Fruit fly (Drosophila melanogaster) whole organism, embryonic: ENCODE data around the gene CG5013.
A peak's percentile ranks its signal among the peaks of the same experiment; 100 is the strongest.

Experiments used
- CG11696 ChIP-seq: fragments of 200-800 bp; sonication (Bioruptor generic); IDR thresholded peaks from 2 replicates; pipeline ENCODE4 v1.3.6; 2022; ENCODE audit warnings: missing biosample characterization, missing genetic modification characterization
- CG12659 ChIP-seq: fragments of 200-800 bp; sonication (Bioruptor generic); optimal IDR thresholded peaks from 3 replicates; lab custom pipeline; 2017; ENCODE audit warnings: mild to moderate bottlenecking, missing biosample characterization, missing genetic modification reagents, missing genetic modification characterization
- CG14667 ChIP-seq: fragments of 200-800 bp; sonication (Bioruptor generic); IDR thresholded peaks from 2 replicates; pipeline ENCODE4 v1.3.6; 2022; ENCODE audit warnings: missing biosample characterization, missing genetic modification characterization
- CG15479 ChIP-seq: fragments of 200-800 bp; sonication (Bioruptor generic); optimal IDR thresholded peaks from 3 replicates; lab custom pipeline; 2019; ENCODE audit warnings: missing biosample characterization, mild to moderate bottlenecking, missing genetic modification characterization, moderate library complexity
- CG15696 ChIP-seq: fragments of 200-800 bp; sonication (Bioruptor generic); optimal IDR thresholded peaks from 2 replicates; lab custom pipeline; 2019; ENCODE audit warnings: missing biosample characterization, mild to moderate bottlenecking, missing genetic modification characterization, moderate library complexity
- CG17328 ChIP-seq: fragments of 200-800 bp; sonication (Bioruptor generic); IDR thresholded peaks from 2 replicates; pipeline ENCODE4 v1.3.6; 2022; ENCODE audit warnings: missing biosample characterization, missing genetic modification characterization
- CG17359 ChIP-seq: fragments of 200-800 bp; sonication (Bioruptor generic); optimal IDR thresholded peaks from 3 replicates; lab custom pipeline; 2018; ENCODE audit warnings: missing biosample characterization, mild to moderate bottlenecking, missing genetic modification characterization, moderate library complexity
- CG2712 ChIP-seq: fragments of 200-800 bp; optimal IDR thresholded peaks from 3 replicates; lab custom pipeline; 2019; ENCODE audit warnings: missing biosample characterization, mild to moderate bottlenecking, missing genetic modification characterization, moderate library complexity
- CG31224 ChIP-seq: fragments of 200-800 bp; sonication (Bioruptor generic); IDR thresholded peaks from 2 replicates; pipeline ENCODE4 v1.3.6; 2022; ENCODE audit warnings: missing biosample characterization, missing genetic modification characterization
- CG32532 ChIP-seq: fragments of 200-800 bp; sonication (Bioruptor generic); IDR thresholded peaks from 2 replicates; pipeline ENCODE4 v1.3.6; 2022; ENCODE audit warnings: missing biosample characterization, missing genetic modification characterization
- CG33557 ChIP-seq: fragments of 200-800 bp; sonication (Bioruptor generic); optimal IDR thresholded peaks from 2 replicates; lab custom pipeline; 2019; ENCODE audit warnings: missing biosample characterization, mild to moderate bottlenecking, missing genetic modification characterization, moderate library complexity
- CG3726 ChIP-seq: fragments of 200-800 bp; sonication (Bioruptor generic); IDR thresholded peaks from 3 replicates; pipeline ENCODE4, ENCODE4 v1.3.6; 2022; ENCODE audit warnings: missing biosample characterization, missing genetic modification characterization
- CG3847 ChIP-seq: fragments of 200-800 bp; sonication (Bioruptor generic); IDR thresholded peaks from 2 replicates; pipeline ENCODE4 v1.3.6; 2022; ENCODE audit warnings: missing biosample characterization, missing genetic modification characterization
- CG3995 ChIP-seq: fragments of 200-800 bp; sonication (Bioruptor generic); optimal IDR thresholded peaks from 3 replicates; lab custom pipeline; 2016; ENCODE audit warnings: missing biosample characterization, missing genetic modification characterization
- CG4328 ChIP-seq: fragments of 200-800 bp; sonication (Bioruptor generic); optimal IDR thresholded peaks from 3 replicates; lab custom pipeline; 2017; ENCODE audit warnings: missing biosample characterization, missing genetic modification reagents, missing genetic modification characterization
- CG4360 ChIP-seq: fragments of 200-800 bp; sonication (Bioruptor generic); IDR thresholded peaks from 2 replicates; pipeline ENCODE4 v1.3.6; 2022; ENCODE audit warnings: missing biosample characterization, missing genetic modification characterization
- CG4820 ChIP-seq: fragments of 200-800 bp; sonication (Bioruptor generic); optimal IDR thresholded peaks from 3 replicates; lab custom pipeline; 2016; ENCODE audit warnings: missing biosample characterization, missing genetic modification characterization
- CG7271 ChIP-seq: fragments of 200-800 bp; sonication (Bioruptor generic); optimal IDR thresholded peaks from 2 replicates; lab custom pipeline; 2018; ENCODE audit warnings: missing biosample characterization, mild to moderate bottlenecking, missing genetic modification characterization, moderate library complexity
- CTCF ChIP-seq: fragments of 200-800 bp; sonication (Bioruptor generic); optimal IDR thresholded peaks from 2 replicates; lab custom pipeline; 2017; ENCODE audit warnings: missing biosample characterization, mild to moderate bottlenecking, missing genetic modification characterization, moderate library complexity
- Camta ChIP-seq: fragments of 200-800 bp; sonication (Bioruptor generic); optimal IDR thresholded peaks from 2 replicates; lab custom pipeline; 2016; ENCODE audit warnings: missing biosample characterization, missing genetic modification characterization
- D19A ChIP-seq: fragments of 200-800 bp; optimal IDR thresholded peaks from 3 replicates; lab custom pipeline; 2019; ENCODE audit warnings: missing biosample characterization, mild to moderate bottlenecking, missing genetic modification characterization, moderate library complexity
- D19B ChIP-seq: fragments of 200-800 bp; sonication (Bioruptor generic); optimal IDR thresholded peaks from 2 replicates; lab custom pipeline; 2017; ENCODE audit warnings: missing biosample characterization, mild to moderate bottlenecking, missing genetic modification characterization
- Dad ChIP-seq: fragments of 200-800 bp; sonication (Bioruptor generic); optimal IDR thresholded peaks from 3 replicates; lab custom pipeline; 2016; ENCODE audit warnings: missing biosample characterization, missing genetic modification characterization
- HLHmδ ChIP-seq: fragments of 200-800 bp; sonication (Bioruptor generic); optimal IDR thresholded peaks from 2 replicates; lab custom pipeline; 2018; ENCODE audit warnings: missing biosample characterization, mild to moderate bottlenecking, missing genetic modification characterization, moderate library complexity
- Jarid2 ChIP-seq: fragments of 200-800 bp; sonication (Bioruptor generic); optimal IDR thresholded peaks from 3 replicates; lab custom pipeline; 2017; ENCODE audit warnings: mild to moderate bottlenecking, missing biosample characterization, missing genetic modification reagents, missing genetic modification characterization
- NfI ChIP-seq: fragments of 200-800 bp; sonication (Bioruptor generic); optimal IDR thresholded peaks from 3 replicates; lab custom pipeline; 2018; ENCODE audit warnings: missing biosample characterization, mild to moderate bottlenecking, missing genetic modification characterization, moderate library complexity
- Ptx1 ChIP-seq: fragments of 200-800 bp; sonication (Bioruptor generic); IDR thresholded peaks from 2 replicates; pipeline ENCODE4 v1.3.6; 2022; ENCODE audit warnings: missing biosample characterization, missing genetic modification characterization
- Sox100B ChIP-seq: fragments of 200-800 bp; sonication (Bioruptor generic); optimal IDR thresholded peaks from 3 replicates; lab custom pipeline; 2018; ENCODE audit warnings: missing biosample characterization, mild to moderate bottlenecking, missing genetic modification characterization
- Tbp ChIP-seq: fragments of >200 bp; optimal IDR thresholded peaks from 2 replicates; lab custom pipeline; 2018; ENCODE audit warnings: missing biosample characterization, missing genetic modification characterization
- al ChIP-seq: fragments of 200-800 bp; sonication (Bioruptor generic); IDR thresholded peaks from 2 replicates; pipeline ENCODE4 v1.3.6; 2022; ENCODE audit warnings: missing biosample characterization, missing genetic modification characterization
- ash1 ChIP-seq: fragments of 200-800 bp; sonication (Bioruptor generic); optimal IDR thresholded peaks from 2 replicates; lab custom pipeline; 2018; ENCODE audit warnings: missing biosample characterization, mild to moderate bottlenecking, missing genetic modification characterization
- br ChIP-seq: fragments of >200 bp; optimal IDR thresholded peaks from 2 replicates; lab custom pipeline; 2017
- chm ChIP-seq: fragments of 200-800 bp; sonication (Bioruptor generic); IDR thresholded peaks from 2 replicates; pipeline ENCODE4 v1.3.6; 2022; ENCODE audit warnings: missing biosample characterization, missing genetic modification characterization
- croc ChIP-seq: fragments of 200-800 bp; sonication (Bioruptor generic); conservative IDR thresholded peaks from 3 replicates; pipeline ENCODE4 v1.3.6; 2022; ENCODE audit warnings: missing biosample characterization, missing genetic modification characterization
- crp ChIP-seq, 2 experiments: fragments of 200-800 bp; sonication (Bioruptor generic); optimal IDR thresholded peaks; 2 replicates in 1 of 2; 3 replicates in 1 of 2; lab custom pipeline; 2017; ENCODE audit warnings: missing biosample characterization in 2 of 2, missing genetic modification characterization in 2 of 2, mild to moderate bottlenecking in 1 of 2, moderate library complexity in 1 of 2
- dati ChIP-seq: fragments of 200-800 bp; sonication (Bioruptor generic); IDR thresholded peaks from 2 replicates; pipeline ENCODE4 v1.3.6; 2022; ENCODE audit warnings: missing biosample characterization, missing genetic modification characterization
- disco-r ChIP-seq: fragments of 200-800 bp; sonication (Bioruptor generic); optimal IDR thresholded peaks from 2 replicates; lab custom pipeline; 2016; ENCODE audit warnings: missing biosample characterization, missing genetic modification characterization
- exex ChIP-seq: fragments of 200-800 bp; sonication (Bioruptor generic); optimal IDR thresholded peaks from 4 replicates; lab custom pipeline; 2018; ENCODE audit warnings: missing biosample characterization, mild to moderate bottlenecking, missing genetic modification characterization, moderate library complexity
- fd102C ChIP-seq: fragments of 200-800 bp; sonication (Bioruptor generic); optimal IDR thresholded peaks from 2 replicates; lab custom pipeline; 2018; ENCODE audit warnings: missing biosample characterization, mild to moderate bottlenecking, missing genetic modification characterization, moderate library complexity
- fru ChIP-seq: fragments of >200 bp; optimal IDR thresholded peaks from 2 replicates; lab custom pipeline; 2017
- gt ChIP-seq: fragments of 200-800 bp; sonication (Bioruptor generic); IDR thresholded peaks from 2 replicates; pipeline ENCODE4 v1.3.6; 2022; ENCODE audit warnings: missing biosample characterization, missing genetic modification characterization
- her ChIP-seq: fragments of 200-800 bp; sonication (Bioruptor generic); optimal IDR thresholded peaks from 2 replicates; lab custom pipeline; 2016; ENCODE audit warnings: missing biosample characterization, missing genetic modification characterization
- lov ChIP-seq, 2 experiments: fragments of 200-800 bp in 1 of 2; fragments of >200 bp in 1 of 2; sonication (Bioruptor generic) in 1 of 2; IDR thresholded peaks in 1 of 2; optimal IDR thresholded peaks in 1 of 2; 2 replicates in 1 of 2; 3 replicates in 1 of 2; pipeline versions ENCODE4 v1.3.6 to Lab custom; 2017 to 2022; ENCODE audit warnings: missing biosample characterization in 1 of 2, missing genetic modification characterization in 1 of 2
- mam ChIP-seq: fragments of 200-800 bp; sonication (Bioruptor generic); optimal IDR thresholded peaks from 3 replicates; lab custom pipeline; 2016; ENCODE audit warnings: missing biosample characterization, missing genetic modification characterization
- pho ChIP-seq: fragments of 200-800 bp; sonication (Bioruptor generic); optimal IDR thresholded peaks from 2 replicates; lab custom pipeline; 2016; ENCODE audit warnings: missing biosample characterization, missing genetic modification characterization
- phol ChIP-seq: fragments of 200-800 bp; sonication (Bioruptor generic); optimal IDR thresholded peaks from 3 replicates; lab custom pipeline; 2018; ENCODE audit warnings: missing biosample characterization, mild to moderate bottlenecking, missing genetic modification characterization, moderate library complexity
- pzg ChIP-seq: fragments of 200-800 bp; sonication (Bioruptor generic); optimal IDR thresholded peaks from 3 replicates; lab custom pipeline; 2018; ENCODE audit warnings: missing biosample characterization, mild to moderate bottlenecking, missing genetic modification characterization, moderate library complexity
- run ChIP-seq: fragments of 200-800 bp; sonication (Bioruptor generic); optimal IDR thresholded peaks from 3 replicates; lab custom pipeline; 2018; ENCODE audit warnings: missing biosample characterization, mild to moderate bottlenecking, missing genetic modification characterization
- seq ChIP-seq: fragments of 200-800 bp; sonication (Bioruptor generic); IDR thresholded peaks from 2 replicates; pipeline ENCODE4 v1.3.6; 2022; ENCODE audit warnings: missing biosample characterization, missing genetic modification characterization
- wek ChIP-seq: fragments of 200-800 bp; sonication (Bioruptor generic); optimal IDR thresholded peaks from 3 replicates; lab custom pipeline; 2018; ENCODE audit warnings: missing biosample characterization, mild to moderate bottlenecking, missing genetic modification characterization, moderate library complexity

The CG5013 gene

dm6 chr3R:16099268-16100240, 50.1 kb downstream of the CG5013 start (continued):
- TF ChIP-seq pzg (GFP tag; lab: Kevin White, UChicago) (peak; percentile 33), seq (GFP tag; lab: Robert Waterston, UW) (no peak), Sox100B (no peak), wek (GFP tag; lab: Kevin White, UChicago) (no peak), CG31224 (no peak), D19B (no peak), CG17328 (GFP tag; lab: Robert Waterston, UW) (peak; percentile 32; the same call in 1 of the 2 replicates), crp (GFP tag; optimal IDR thresholded peaks at IDR 0.05; lab: Kevin White, UChicago) (peak in 1 of 2 experiments; percentile 4), NfI (no peak), Camta (GFP tag; lab: Kevin White, UChicago) (no peak), disco-r (GFP tag; lab: Kevin White, UChicago) (no peak), CG32532 (GFP tag; lab: Robert Waterston, UW) (peak; percentile 35; the same call in 1 of the 2 replicates), br (lab: Kevin White, UChicago) (no peak), phol (tag; lab: Kevin White, UChicago) (no peak), pho (no peak), CG15479 (GFP tag; lab: Kevin White, UChicago) (peak; percentile 99), CG4328 (GFP tag; lab: Kevin White, UChicago) (peak; percentile 22), dati (GFP tag; lab: Robert Waterston, UW) (no peak), fd102C (GFP tag; lab: Kevin White, UChicago) (no peak), D19A (tag; lab: Kevin White, UChicago) (peak; percentile 26), lov (optimal IDR thresholded peaks at IDR 0.05; lab: Kevin White, UChicago) (no peak), lov (GFP tag; IDR thresholded peaks at IDR 0.05; lab: Robert Waterston, UW) (no peak), Dad (GFP tag; lab: Kevin White, UChicago) (peak; percentile 33), CTCF (GFP tag; lab: Kevin White, UChicago) (no peak), mam (GFP tag; lab: Kevin White, UChicago) (peak; percentile 29), HLHmδ (GFP tag; lab: Kevin White, UChicago) (peak; percentile 93), Jarid2 (GFP tag; lab: Kevin White, UChicago) (no peak), CG2712 (peak; percentile 20), her (GFP tag; lab: Kevin White, UChicago) (peak; percentile 10), CG4820 (GFP tag; lab: Kevin White, UChicago) (no peak), CG7271 (no peak), ash1 (GFP tag; lab: Kevin White, UChicago) (peak; percentile 74), gt (GFP tag; lab: Robert Waterston, UW) (no peak), al (GFP tag; lab: Robert Waterston, UW) (no peak), CG12659 (GFP tag; lab: Kevin White, UChicago) (no peak), CG4360 (GFP tag; lab: Robert Waterston, UW) (peak; percentile 100), Ptx1 (0 out of 2 replicates have a peak, but pooled peaks have one; percentile 8), CG3726 (GFP tag; lab: Robert Waterston, UW) (no peak), croc (GFP tag; lab: Robert Waterston, UW) (no peak), CG33557 (GFP tag; lab: Kevin White, UChicago) (peak; percentile 24), CG11696 (GFP tag; lab: Robert Waterston, UW) (no peak), Tbp (GFP tag; lab: Kevin White, UChicago) (no peak), CG3847 (GFP tag; lab: Robert Waterston, UW) (no peak), CG15696 (peak; percentile 2), chm (GFP tag; lab: Robert Waterston, UW) (peak; percentile 64; the same call in 1 of the 2 replicates), exex (no peak), fru (lab: Kevin White, UChicago) (no peak), CG3995 (GFP tag; lab: Kevin White, UChicago) (no peak), CG14667 (GFP tag; lab: Robert Waterston, UW) (no peak), CG17359 (tag; lab: Kevin White, UChicago) (no peak), run (tag; lab: Kevin White, UChicago) (no peak)
